Worm (Caenorhabditis elegans) whole organism, late embryonic: ENCODE results near the gene lgl-1.

Experiments used
- C08G9.2 ChIP-seq: sonication (generic microtip); optimal IDR thresholded peaks from 2 replicates; lab custom pipeline; 2016; ENCODE audit warnings: mild to moderate bottlenecking, missing genetic modification characterization, moderate library complexity, missing compliant biosample characterization
- C38D4.7 ChIP-seq: fragments of 200-800 bp; sonication (Bioruptor generic); optimal IDR thresholded peaks from 2 replicates; lab custom pipeline; 2018; ENCODE audit warnings: mild to moderate bottlenecking, missing genetic modification characterization, moderate library complexity, missing compliant biosample characterization
- F13H6.1 ChIP-seq: sonication (generic microtip); optimal IDR thresholded peaks from 2 replicates; lab custom pipeline; 2016; ENCODE audit warnings: missing genetic modification characterization, missing compliant biosample characterization
- K02D7.2 ChIP-seq: sonication (generic microtip); optimal IDR thresholded peaks from 2 replicates; lab custom pipeline; 2017; ENCODE audit warnings: mild to moderate bottlenecking, missing genetic modification characterization, missing compliant biosample characterization
- T23F11.4 ChIP-seq: fragments of 200-800 bp; sonication (Bioruptor generic); optimal IDR thresholded peaks from 2 replicates; lab custom pipeline; 2018; ENCODE audit warnings: mild to moderate bottlenecking, missing genetic modification characterization, missing compliant biosample characterization
- Y22D7AL.16 ChIP-seq: sonication (generic microtip); optimal IDR thresholded peaks from 2 replicates; lab custom pipeline; 2016; ENCODE audit warnings: missing genetic modification characterization, missing compliant biosample characterization
- ama-1 ChIP-seq: fragments of 150-350 bp; optimal IDR thresholded peaks from 2 replicates; lab custom pipeline; 2014
- ceh-14 ChIP-seq: sonication (generic microtip); optimal IDR thresholded peaks from 2 replicates; lab custom pipeline; 2016; ENCODE audit warnings: missing genotype, missing genetic modification characterization, missing compliant biosample characterization
- ceh-18 ChIP-seq: sonication (generic microtip); optimal IDR thresholded peaks from 2 replicates; lab custom pipeline; 2016; ENCODE audit warnings: missing genetic modification characterization, missing compliant biosample characterization
- ceh-19 ChIP-seq: fragments of 200-800 bp; sonication (Bioruptor generic); optimal IDR thresholded peaks from 2 replicates; lab custom pipeline; 2018; ENCODE audit warnings: mild to moderate bottlenecking, missing genetic modification characterization, missing compliant biosample characterization
- ceh-2 ChIP-seq: sonication (generic microtip); optimal IDR thresholded peaks from 2 replicates; lab custom pipeline; 2016; ENCODE audit warnings: missing genotype, missing genetic modification characterization, missing compliant biosample characterization
- ceh-30 ChIP-seq: fragments of 150-350 bp; optimal IDR thresholded peaks from 2 replicates; lab custom pipeline; 2014; ENCODE audit warnings: missing biosample characterization, missing genetic modification characterization
- ceh-31 ChIP-seq: sonication (generic microtip); optimal IDR thresholded peaks from 2 replicates; lab custom pipeline; 2016; ENCODE audit warnings: missing genetic modification characterization, missing compliant biosample characterization
- ceh-34 ChIP-seq: sonication (generic microtip); optimal IDR thresholded peaks from 2 replicates; lab custom pipeline; 2016; ENCODE audit warnings: mild to moderate bottlenecking, missing genetic modification characterization, missing compliant biosample characterization
- ceh-45 ChIP-seq: fragments of 200-800 bp; sonication (Bioruptor generic); IDR thresholded peaks from 2 replicates; pipeline ENCODE4 v1.3.6; 2022; ENCODE audit warnings: missing genetic modification reagents, missing genetic modification characterization, missing compliant biosample characterization
- ceh-48 ChIP-seq: sonication (generic microtip); optimal IDR thresholded peaks from 2 replicates; lab custom pipeline; 2016; ENCODE audit warnings: missing genetic modification characterization, inconsistent platforms, missing compliant biosample characterization
- ceh-9 ChIP-seq: sonication (generic microtip); optimal IDR thresholded peaks from 2 replicates; lab custom pipeline; 2016; ENCODE audit warnings: mild to moderate bottlenecking, missing genetic modification characterization, inconsistent platforms, missing compliant biosample characterization
- elt-2 ChIP-seq: sonication (generic microtip); optimal IDR thresholded peaks from 2 replicates; lab custom pipeline; 2016; ENCODE audit warnings: missing genetic modification reagents, missing genetic modification characterization, missing compliant biosample characterization
- elt-4 ChIP-seq: sonication (generic microtip); optimal IDR thresholded peaks from 2 replicates; lab custom pipeline; 2016; ENCODE audit warnings: missing genetic modification characterization, missing compliant biosample characterization
- eyg-1 ChIP-seq: sonication (generic microtip); optimal IDR thresholded peaks from 2 replicates; lab custom pipeline; 2016; ENCODE audit warnings: missing genotype, missing genetic modification characterization, missing compliant biosample characterization
- fax-1 ChIP-seq: sonication (generic microtip); optimal IDR thresholded peaks from 2 replicates; lab custom pipeline; 2016; ENCODE audit warnings: missing genotype, missing genetic modification characterization, missing compliant biosample characterization
- fkh-10 ChIP-seq: fragments of 150-350 bp; optimal IDR thresholded peaks from 2 replicates; lab custom pipeline; 2014; ENCODE audit warnings: missing biosample characterization, missing genetic modification reagents, missing genetic modification characterization
- fkh-6 ChIP-seq: sonication (generic microtip); optimal IDR thresholded peaks from 2 replicates; lab custom pipeline; 2016; ENCODE audit warnings: missing genetic modification characterization, missing compliant biosample characterization
- gmeb-2 ChIP-seq: sonication (generic microtip); optimal IDR thresholded peaks from 2 replicates; lab custom pipeline; 2016; ENCODE audit warnings: missing genetic modification characterization, inconsistent platforms, missing compliant biosample characterization
- hlh-13 ChIP-seq: fragments of 200-800 bp; sonication (Bioruptor generic); optimal IDR thresholded peaks from 2 replicates; lab custom pipeline; 2018; ENCODE audit warnings: mild to moderate bottlenecking, missing genetic modification characterization, missing compliant biosample characterization
- hlh-15 ChIP-seq: sonication (generic microtip); optimal IDR thresholded peaks from 2 replicates; lab custom pipeline; 2016; ENCODE audit warnings: missing genetic modification characterization, missing compliant biosample characterization
- hlh-6 ChIP-seq: sonication (generic microtip); optimal IDR thresholded peaks from 2 replicates; lab custom pipeline; 2016; ENCODE audit warnings: missing genotype, missing genetic modification characterization, missing compliant biosample characterization
- lim-6 ChIP-seq: sonication (generic microtip); optimal IDR thresholded peaks from 2 replicates; lab custom pipeline; 2016; ENCODE audit warnings: missing genetic modification characterization, missing compliant biosample characterization
- lin-11 ChIP-seq: fragments of 200-800 bp; sonication (Bioruptor generic); optimal IDR thresholded peaks from 2 replicates; lab custom pipeline; 2018; ENCODE audit warnings: mild to moderate bottlenecking, missing genetic modification characterization, missing compliant biosample characterization
- madf-2 ChIP-seq: sonication (generic microtip); optimal IDR thresholded peaks from 2 replicates; lab custom pipeline; 2017; ENCODE audit warnings: missing genetic modification characterization, missing compliant biosample characterization
- nfya-1 ChIP-seq: sonication (generic microtip); optimal IDR thresholded peaks from 2 replicates; lab custom pipeline; 2017; ENCODE audit warnings: missing genetic modification characterization, mild to moderate bottlenecking, missing compliant biosample characterization, antibody characterized with exemption, moderate library complexity
- npax-4 ChIP-seq: sonication (generic microtip); optimal IDR thresholded peaks from 2 replicates; lab custom pipeline; 2016; ENCODE audit warnings: missing genetic modification characterization, missing compliant biosample characterization
- pag-3 ChIP-seq: sonication (generic microtip); optimal IDR thresholded peaks from 2 replicates; lab custom pipeline; 2016; ENCODE audit warnings: missing compliant biosample characterization, missing genetic modification characterization, borderline replicate concordance
- pat-9 ChIP-seq: fragments of 200-800 bp; sonication (Bioruptor generic); optimal IDR thresholded peaks from 2 replicates; lab custom pipeline; 2018; ENCODE audit warnings: mild to moderate bottlenecking, missing genetic modification characterization, moderate library complexity, missing compliant biosample characterization
- pax-1 ChIP-seq: fragments of 150-350 bp; optimal IDR thresholded peaks from 2 replicates; lab custom pipeline; 2014; ENCODE audit warnings: missing biosample characterization, missing genetic modification characterization
- pha-2 ChIP-seq: sonication (generic microtip); optimal IDR thresholded peaks from 2 replicates; lab custom pipeline; 2017; ENCODE audit warnings: mild to moderate bottlenecking, missing genetic modification characterization, missing compliant biosample characterization
- pqm-1 ChIP-seq: sonication (generic microtip); optimal IDR thresholded peaks from 2 replicates; lab custom pipeline; 2016; ENCODE audit warnings: missing genetic modification characterization, missing compliant biosample characterization
- rnt-1 ChIP-seq: sonication (generic microtip); optimal IDR thresholded peaks from 2 replicates; lab custom pipeline; 2016; ENCODE audit warnings: missing genetic modification characterization, missing compliant biosample characterization
- sdc-2 ChIP-seq: sonication (generic microtip); optimal IDR thresholded peaks from 2 replicates; lab custom pipeline; 2016; ENCODE audit warnings: missing genotype, missing genetic modification characterization, missing compliant biosample characterization
- sox-2 ChIP-seq: fragments of 200-800 bp; sonication (Bioruptor generic); IDR thresholded peaks from 2 replicates; pipeline ENCODE4 v1.3.6; 2022; ENCODE audit warnings: missing genetic modification reagents, missing genetic modification characterization, missing compliant biosample characterization
- sox-4 ChIP-seq: sonication (generic microtip); optimal IDR thresholded peaks from 2 replicates; lab custom pipeline; 2017; ENCODE audit warnings: mild to moderate bottlenecking, missing genetic modification characterization, inconsistent platforms, missing compliant biosample characterization
- syd-9 ChIP-seq: sonication (generic microtip); optimal IDR thresholded peaks from 2 replicates; lab custom pipeline; 2016; ENCODE audit warnings: mild to moderate bottlenecking, missing genetic modification characterization, moderate library complexity, missing compliant biosample characterization
- tbx-2 ChIP-seq: sonication (generic microtip); optimal IDR thresholded peaks from 2 replicates; lab custom pipeline; 2016; ENCODE audit warnings: missing genetic modification characterization, missing compliant biosample characterization
- tbx-7 ChIP-seq: sonication (generic microtip); optimal IDR thresholded peaks from 2 replicates; lab custom pipeline; 2016; ENCODE audit warnings: missing genotype, missing genetic modification characterization, missing compliant biosample characterization
- ttx-3 ChIP-seq: sonication (generic microtip); optimal IDR thresholded peaks from 2 replicates; lab custom pipeline; 2016; ENCODE audit warnings: missing genetic modification reagents, missing genetic modification characterization, missing compliant biosample characterization
- unc-3 ChIP-seq, 2 experiments: fragments of 200-800 bp in 1 of 2; sonication (Bioruptor generic) in 1 of 2; sonication (generic microtip) in 1 of 2; conservative IDR thresholded peaks in 1 of 2; optimal IDR thresholded peaks in 1 of 2; 2 replicates each; pipeline versions ENCODE4 v1.3.6 to Lab custom; 2016 to 2022; ENCODE audit warnings: missing compliant biosample characterization in 2 of 2, missing genetic modification characterization in 2 of 2, missing genetic modification reagents in 1 of 2
- zip-5 ChIP-seq: sonication (generic microtip); optimal IDR thresholded peaks from 2 replicates; lab custom pipeline; 2016; ENCODE audit warnings: missing genetic modification characterization, missing compliant biosample characterization
- ztf-16 ChIP-seq: sonication (generic microtip); optimal IDR thresholded peaks from 2 replicates; lab custom pipeline; 2017; ENCODE audit warnings: missing genetic modification characterization, missing compliant biosample characterization

The lgl-1 gene

DNA sequence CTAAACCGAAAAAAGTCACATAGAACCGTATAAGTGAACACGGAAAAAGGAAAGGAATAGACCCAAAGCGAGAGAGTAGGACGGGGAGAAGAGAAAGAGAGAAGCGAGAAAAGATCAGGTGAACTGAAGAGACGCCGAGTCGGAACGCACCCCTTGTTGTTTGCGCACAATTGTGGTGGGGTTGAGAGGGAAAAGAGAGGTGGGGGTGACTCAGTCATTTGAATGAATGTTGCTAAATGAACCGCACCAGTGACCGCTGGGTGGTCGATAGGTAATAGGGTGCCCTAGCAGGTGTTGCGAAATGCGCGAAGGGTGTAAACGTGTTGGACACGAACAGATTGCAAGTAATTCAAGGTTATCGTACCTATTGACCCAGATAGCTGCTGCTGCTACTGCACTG lies at the start of gene lgl-1 (continued):
- TF ChIP-seq zip-5 (tag; lab: Kevin White, UChicago) (no peak), tbx-7 (tag; lab: Kevin White, UChicago) (no peak), fkh-6 (tag; lab: Kevin White, UChicago) (no peak), C38D4.7 (GFP tag; lab: Kevin White, UChicago) (no peak), ceh-14 (tag; lab: Kevin White, UChicago) (no peak), F13H6.1 (tag; lab: Kevin White, UChicago) (no peak), ceh-18 (tag; lab: Kevin White, UChicago) (no peak), fkh-10 (GFP tag; lab: Kevin White, UChicago) (peak; percentile 4), eyg-1 (tag; lab: Kevin White, UChicago) (no peak), nfya-1 (tag; lab: Kevin White, UChicago) (peak; percentile 39), ceh-9 (no peak), ceh-34 (tag; lab: Kevin White, UChicago) (peak; percentile 63), sox-4 (tag; lab: Kevin White, UChicago) (no peak), ceh-31 (tag; lab: Kevin White, UChicago) (peak; percentile 85), sdc-2 (tag; lab: Kevin White, UChicago) (peak; percentile 75), lim-6 (tag; lab: Kevin White, UChicago) (no peak)

DNA sequence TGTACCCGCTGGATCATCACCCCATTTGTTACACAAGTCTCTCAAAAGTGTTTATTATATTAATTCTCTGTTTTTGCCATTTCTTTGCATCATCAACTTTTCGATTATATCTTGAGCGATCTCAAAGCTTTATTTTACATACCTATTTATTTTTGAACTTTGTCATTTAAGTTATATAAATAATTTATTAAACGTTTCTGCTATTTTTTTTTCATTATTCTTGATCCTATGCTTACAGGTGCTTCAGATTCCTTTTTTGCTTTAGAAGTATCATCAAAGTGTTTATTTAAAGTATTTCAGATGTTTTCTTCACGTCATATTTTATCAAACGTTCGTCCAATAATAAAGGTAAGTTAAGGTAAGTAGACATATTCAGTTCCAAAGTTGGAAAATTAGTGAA lies 47.2 kb upstream of the lgl-1 start, which contains the start of gene F35H12.5:
TSS of gene F35H12.5 (plus strand) at position 301 of the 400 bp plus-strand sequence.
- no peak for TF ChIP-seq pag-3 (tag; lab: Kevin White, UChicago)
- TF ChIP-seq gmeb-2 (tag; lab: Kevin White, UChicago): no peak
- no peak for TF ChIP-seq Y22D7AL.16
- TF ChIP-seq madf-2: no peak
- no peak for TF ChIP-seq ttx-3 (tag; lab: Kevin White, UChicago)
- no peak for TF ChIP-seq lin-11 (tag; lab: Kevin White, UChicago)
- no peak for TF ChIP-seq hlh-13 (GFP tag; lab: Kevin White, UChicago)
- TF ChIP-seq, all 69 proteins: peak for 0

- TF ChIP-seq C08G9.2 (peak; percentile 38), fkh-10 (GFP tag; lab: Kevin White, UChicago) (no peak), fkh-6 (tag; lab: Kevin White, UChicago) (no peak), sox-2 (GFP tag; lab: Robert Waterston, UW) (no peak), ceh-30 (tag; lab: Kevin White, UChicago) (no peak), elt-2 (tag; lab: Kevin White, UChicago) (no peak), K02D7.2 (tag; lab: Kevin White, UChicago) (no peak), ceh-9 (no peak), ceh-45 (GFP tag; lab: Robert Waterston, UW) (no peak), nfya-1 (tag; lab: Kevin White, UChicago) (no peak), ceh-2 (tag; lab: Kevin White, UChicago) (peak; percentile 63), sdc-2 (tag; lab: Kevin White, UChicago) (peak; percentile 24), ama-1 (no peak), ztf-16 (no peak), npax-4 (tag; lab: Kevin White, UChicago) (no peak), pqm-1 (tag; lab: Kevin White, UChicago) (no peak), ceh-14 (tag; lab: Kevin White, UChicago) (no peak), Y22D7AL.16 (no peak), hlh-6 (tag; lab: Kevin White, UChicago) (peak; percentile 13), syd-9 (tag; lab: Kevin White, UChicago) (no peak), madf-2 (no peak), pat-9 (tag; lab: Kevin White, UChicago) (no peak), fax-1 (tag; lab: Kevin White, UChicago) (no peak), unc-3 (GFP tag; conservative IDR thresholded peaks at IDR 0.05; lab: Robert Waterston, UW) (no peak), unc-3 (tag; optimal IDR thresholded peaks at IDR 0.05; lab: Kevin White, UChicago) (no peak), hlh-15 (tag; lab: Kevin White, UChicago) (no peak), ceh-31 (tag; lab: Kevin White, UChicago) (peak; percentile 66), ceh-19 (GFP tag; lab: Kevin White, UChicago) (no peak), ceh-48 (tag; lab: Kevin White, UChicago) (peak; percentile 34), tbx-7 (tag; lab: Kevin White, UChicago) (no peak), rnt-1 (tag; lab: Kevin White, UChicago) (no peak), tbx-2 (tag; lab: Kevin White, UChicago) (peak; percentile 27), pax-1 (no peak), ceh-18 (tag; lab: Kevin White, UChicago) (no peak), pha-2 (no peak), elt-4 (tag; lab: Kevin White, UChicago) (no peak), T23F11.4 (no peak), hlh-13 (GFP tag; lab: Kevin White, UChicago) (no peak)
These were observed 44.6 kb upstream of the lgl-1 start, which contains the start of gene sel-12 for ce11 chrX:915510-915909. Gene sel-12, plus strand, starts transcription at chrX:915867.
